Fruit fly (Drosophila melanogaster) whole organism, embryonic: ENCODE data around the gene GXIVsPLA2.

Experiments
- Abd-B ChIP-seq: fragments of 200-800 bp; sonication (Bioruptor generic); optimal IDR thresholded peaks from 2 replicates; lab custom pipeline; 2018; ENCODE audit warnings: missing biosample characterization, mild to moderate bottlenecking, missing genetic modification characterization, moderate library complexity
- BEAF-32 ChIP-seq: fragments of 200-800 bp; sonication (Bioruptor generic); optimal IDR thresholded peaks from 3 replicates; lab custom pipeline; 2017; ENCODE audit warnings: missing biosample characterization, missing genetic modification characterization, mild to moderate bottlenecking, moderate library complexity, missing genetic modification reagents
- Bgb ChIP-seq: fragments of 200-800 bp; sonication (Bioruptor generic); IDR thresholded peaks from 2 replicates; pipeline ENCODE4 v1.3.6; 2022; ENCODE audit warnings: missing biosample characterization, missing genetic modification characterization; ENCODE audit not compliant: partially characterized antibody
- C15 ChIP-seq: fragments of 200-800 bp; sonication (Bioruptor generic); IDR thresholded peaks from 3 replicates; pipeline ENCODE4 v1.3.6; 2022; ENCODE audit warnings: missing biosample characterization, missing genetic modification characterization
- CG12299 ChIP-seq: fragments of 200-800 bp; sonication (Bioruptor generic); optimal IDR thresholded peaks from 2 replicates; lab custom pipeline; 2018; ENCODE audit warnings: missing biosample characterization, mild to moderate bottlenecking, missing genetic modification characterization
- CG12659 ChIP-seq: fragments of 200-800 bp; sonication (Bioruptor generic); optimal IDR thresholded peaks from 3 replicates; lab custom pipeline; 2017; ENCODE audit warnings: mild to moderate bottlenecking, missing biosample characterization, missing genetic modification reagents, missing genetic modification characterization
- CG14710 ChIP-seq: fragments of 200-800 bp; sonication (Bioruptor generic); optimal IDR thresholded peaks from 3 replicates; lab custom pipeline; 2019; ENCODE audit warnings: missing biosample characterization, mild to moderate bottlenecking, missing genetic modification characterization, moderate library complexity
- CG15514 ChIP-seq: fragments of 200-800 bp; sonication (Bioruptor generic); optimal IDR thresholded peaks from 3 replicates; lab custom pipeline; 2017; ENCODE audit warnings: missing biosample characterization, missing genetic modification characterization, mild to moderate bottlenecking, moderate library complexity, missing genetic modification reagents
- CG15696 ChIP-seq: fragments of 200-800 bp; sonication (Bioruptor generic); optimal IDR thresholded peaks from 2 replicates; lab custom pipeline; 2019; ENCODE audit warnings: missing biosample characterization, mild to moderate bottlenecking, missing genetic modification characterization, moderate library complexity
- CG17361 ChIP-seq: fragments of 200-800 bp; sonication (Bioruptor generic); IDR thresholded peaks from 3 replicates; pipeline ENCODE4 v1.3.6; 2022; ENCODE audit warnings: missing biosample characterization, missing genetic modification characterization
- CG2678 ChIP-seq: fragments of 200-800 bp; sonication (Bioruptor generic); optimal IDR thresholded peaks from 3 replicates; lab custom pipeline; 2019; ENCODE audit warnings: missing biosample characterization, mild to moderate bottlenecking, missing genetic modification characterization, moderate library complexity
- CG31441 ChIP-seq: fragments of 200-800 bp; sonication (Bioruptor generic); IDR thresholded peaks from 2 replicates; pipeline ENCODE4 v1.3.6; 2022; ENCODE audit warnings: missing biosample characterization, missing genetic modification characterization
- CG6689 ChIP-seq: fragments of 200-800 bp; sonication (Bioruptor generic); IDR thresholded peaks from 2 replicates; pipeline ENCODE4 v1.3.6; 2022; ENCODE audit warnings: missing biosample characterization, missing genetic modification characterization
- CG7357 ChIP-seq: fragments of 200-800 bp; sonication (Bioruptor generic); IDR thresholded peaks from 3 replicates; pipeline ENCODE4 v1.3.6; 2022; ENCODE audit warnings: missing biosample characterization, missing genetic modification characterization
- CG7839 ChIP-seq: fragments of 200-800 bp; sonication (Bioruptor generic); optimal IDR thresholded peaks from 3 replicates; lab custom pipeline; 2018; ENCODE audit warnings: missing biosample characterization, mild to moderate bottlenecking, missing genetic modification characterization, moderate library complexity
- CG8388 ChIP-seq: fragments of 200-800 bp; sonication (Bioruptor generic); optimal IDR thresholded peaks from 2 replicates; lab custom pipeline; 2019; ENCODE audit warnings: missing biosample characterization, mild to moderate bottlenecking, missing genetic modification characterization, moderate library complexity
- CG8478 ChIP-seq: fragments of >200 bp; optimal IDR thresholded peaks from 2 replicates; lab custom pipeline; 2018
- CG9797 ChIP-seq: fragments of 200-800 bp; sonication (Bioruptor generic); optimal IDR thresholded peaks from 3 replicates; lab custom pipeline; 2018; ENCODE audit warnings: missing biosample characterization, mild to moderate bottlenecking, missing genetic modification characterization
- CoRest ChIP-seq: fragments of 200-800 bp; sonication (Bioruptor generic); optimal IDR thresholded peaks from 3 replicates; lab custom pipeline; 2018; ENCODE audit warnings: missing biosample characterization, mild to moderate bottlenecking, missing genetic modification characterization, moderate library complexity
- Dip2 ChIP-seq: fragments of 200-800 bp; sonication (Bioruptor generic); IDR thresholded peaks from 2 replicates; pipeline ENCODE4 v1.3.6; 2022; ENCODE audit warnings: missing biosample characterization, missing genetic modification characterization
- E2f2 ChIP-seq: fragments of 200-800 bp; sonication (Bioruptor generic); IDR thresholded peaks from 2 replicates; pipeline ENCODE4 v1.3.6; 2022; ENCODE audit warnings: missing biosample characterization, missing genetic modification characterization
- Elba2 ChIP-seq: fragments of 200-800 bp; sonication (Bioruptor generic); optimal IDR thresholded peaks from 3 replicates; lab custom pipeline; 2016; ENCODE audit warnings: missing biosample characterization, missing genetic modification characterization
- HmgZ ChIP-seq: fragments of 200-800 bp; sonication (Bioruptor generic); optimal IDR thresholded peaks from 2 replicates; lab custom pipeline; 2018; ENCODE audit warnings: missing biosample characterization, mild to moderate bottlenecking, missing genetic modification characterization
- Hr78 ChIP-seq, 2 experiments: fragments of 200-800 bp in 1 of 2; fragments of >200 bp in 1 of 2; sonication (Bioruptor generic) in 1 of 2; optimal IDR thresholded peaks; 2 replicates each; lab custom pipeline; 2017 to 2019; ENCODE audit warnings: missing biosample characterization in 2 of 2, missing genetic modification characterization in 2 of 2, mild to moderate bottlenecking in 1 of 2, moderate library complexity in 1 of 2
- Lhr ChIP-seq: fragments of 200-800 bp; sonication (Bioruptor generic); optimal IDR thresholded peaks from 3 replicates; lab custom pipeline; 2017; ENCODE audit warnings: mild to moderate bottlenecking, missing biosample characterization, missing genetic modification reagents, missing genetic modification characterization
- MESR4 ChIP-seq: fragments of 200-800 bp; sonication (Bioruptor generic); optimal IDR thresholded peaks from 2 replicates; lab custom pipeline; 2018; ENCODE audit warnings: missing biosample characterization, mild to moderate bottlenecking, missing genetic modification characterization, moderate library complexity
- Meics ChIP-seq: fragments of 200-800 bp; sonication (Bioruptor generic); optimal IDR thresholded peaks from 2 replicates; lab custom pipeline; 2017; ENCODE audit warnings: missing biosample characterization, mild to moderate bottlenecking, missing genetic modification characterization
- Myb ChIP-seq: fragments of 200-800 bp; sonication (Bioruptor generic); optimal IDR thresholded peaks from 2 replicates; lab custom pipeline; 2016; ENCODE audit warnings: missing biosample characterization, missing genetic modification characterization
- NK7.1 ChIP-seq: fragments of 200-800 bp; sonication (Bioruptor generic); optimal IDR thresholded peaks from 3 replicates; lab custom pipeline; 2016; ENCODE audit warnings: missing biosample characterization, missing genetic modification characterization
- Nf-YC ChIP-seq: fragments of 200-800 bp; optimal IDR thresholded peaks from 3 replicates; lab custom pipeline; 2019; ENCODE audit warnings: missing biosample characterization, mild to moderate bottlenecking, missing genetic modification characterization, moderate library complexity
- Scr ChIP-seq: fragments of 200-800 bp; sonication (Bioruptor generic); IDR thresholded peaks from 2 replicates; pipeline ENCODE4 v1.3.6; 2022; ENCODE audit warnings: missing biosample characterization, missing genetic modification characterization; ENCODE audit not compliant: partially characterized antibody
- Sox100B ChIP-seq: fragments of 200-800 bp; sonication (Bioruptor generic); optimal IDR thresholded peaks from 3 replicates; lab custom pipeline; 2018; ENCODE audit warnings: missing biosample characterization, mild to moderate bottlenecking, missing genetic modification characterization
- abd-A ChIP-seq: fragments of 200-800 bp; sonication (Bioruptor generic); optimal IDR thresholded peaks from 3 replicates; lab custom pipeline; 2019; ENCODE audit warnings: missing biosample characterization, mild to moderate bottlenecking, missing genetic modification characterization, moderate library complexity
- ara ChIP-seq: fragments of 200-800 bp; sonication (Bioruptor generic); IDR thresholded peaks from 2 replicates; pipeline ENCODE4 v1.3.6; 2022; ENCODE audit warnings: missing biosample characterization, missing genetic modification characterization
- cg ChIP-seq: fragments of 200-800 bp; sonication (Bioruptor generic); optimal IDR thresholded peaks from 3 replicates; lab custom pipeline; 2019; ENCODE audit warnings: missing biosample characterization, mild to moderate bottlenecking, missing genetic modification characterization, moderate library complexity
- chm ChIP-seq: fragments of 200-800 bp; sonication (Bioruptor generic); IDR thresholded peaks from 2 replicates; pipeline ENCODE4 v1.3.6; 2022; ENCODE audit warnings: missing biosample characterization, missing genetic modification characterization
- corto ChIP-seq: fragments of 200-800 bp; sonication (Bioruptor generic); optimal IDR thresholded peaks from 2 replicates; lab custom pipeline; 2016; ENCODE audit warnings: missing biosample characterization, mild to moderate bottlenecking, missing genetic modification characterization, moderate library complexity
- esg ChIP-seq: fragments of 200-800 bp; sonication (Bioruptor generic); conservative IDR thresholded peaks from 2 replicates; pipeline ENCODE4 v1.3.6; 2022; ENCODE audit warnings: missing biosample characterization, missing genetic modification characterization
- fd64A ChIP-seq: fragments of 200-800 bp; sonication (Bioruptor generic); optimal IDR thresholded peaks from 3 replicates; lab custom pipeline; 2018; ENCODE audit warnings: missing biosample characterization, mild to moderate bottlenecking, missing genetic modification characterization
- grau ChIP-seq: fragments of 200-800 bp; optimal IDR thresholded peaks from 3 replicates; lab custom pipeline; 2019; ENCODE audit warnings: missing biosample characterization, mild to moderate bottlenecking, missing genetic modification characterization, moderate library complexity
- jumu ChIP-seq: fragments of 200-800 bp; sonication (Bioruptor generic); optimal IDR thresholded peaks from 3 replicates; lab custom pipeline; 2016; ENCODE audit warnings: missing biosample characterization, missing genetic modification characterization
- lbe ChIP-seq: fragments of 200-800 bp; sonication (Bioruptor generic); optimal IDR thresholded peaks from 2 replicates; lab custom pipeline; 2016; ENCODE audit warnings: missing biosample characterization, mild to moderate bottlenecking, missing genetic modification characterization
- luna ChIP-seq: fragments of 200-800 bp; sonication (Bioruptor generic); optimal IDR thresholded peaks from 2 replicates; lab custom pipeline; 2016; ENCODE audit warnings: missing biosample characterization, missing genetic modification characterization
- mam ChIP-seq: fragments of 200-800 bp; sonication (Bioruptor generic); optimal IDR thresholded peaks from 3 replicates; lab custom pipeline; 2016; ENCODE audit warnings: missing biosample characterization, missing genetic modification characterization
- pzg ChIP-seq: fragments of 200-800 bp; sonication (Bioruptor generic); optimal IDR thresholded peaks from 3 replicates; lab custom pipeline; 2018; ENCODE audit warnings: missing biosample characterization, mild to moderate bottlenecking, missing genetic modification characterization, moderate library complexity
- stwl ChIP-seq: fragments of 200-800 bp; sonication (Bioruptor generic); optimal IDR thresholded peaks from 3 replicates; lab custom pipeline; 2018; ENCODE audit warnings: missing biosample characterization, mild to moderate bottlenecking, missing genetic modification characterization, moderate library complexity

The GXIVsPLA2 gene

dm6 chr3L:15954784-15955427, at the start of gene GXIVsPLA2, which contains the start of gene Pka-C3 (continued):
- TF ChIP-seq CG12659 (GFP tag; lab: Kevin White, UChicago) (peak; percentile 30), stwl (tag; lab: Kevin White, UChicago) (peak; percentile 64), Sox100B (GFP tag; lab: Kevin White, UChicago) (peak; percentile 24), ara (GFP tag; lab: Robert Waterston, UW) (no peak), CG2678 (tag; lab: Kevin White, UChicago) (peak; percentile 30), Dip2 (GFP tag; lab: Robert Waterston, UW) (peak; percentile 95), CG15696 (tag; lab: Kevin White, UChicago) (peak; percentile 19), NK7.1 (no peak), CG15514 (GFP tag; lab: Kevin White, UChicago) (peak; percentile 24), luna (GFP tag; lab: Kevin White, UChicago) (no peak), CoRest (peak; percentile 44), grau (tag; lab: Kevin White, UChicago) (peak; percentile 31), CG7357 (GFP tag; lab: Robert Waterston, UW) (no peak), Scr (GFP tag; lab: Robert Waterston, UW) (0 out of 2 replicates have a peak, but pooled peaks have one; percentile 34), MESR4 (peak; percentile 72), E2f2 (GFP tag; lab: Robert Waterston, UW) (peak; percentile 91), chm (GFP tag; lab: Robert Waterston, UW) (no peak), Meics (GFP tag; lab: Kevin White, UChicago) (peak; percentile 5), Abd-B (peak; percentile 7), Lhr (GFP tag; lab: Kevin White, UChicago) (peak; percentile 72), C15 (GFP tag; lab: Robert Waterston, UW) (no peak), CG7839 (tag; lab: Kevin White, UChicago) (peak; percentile 18), CG12299 (tag; lab: Kevin White, UChicago) (peak; percentile 26), HmgZ (tag; lab: Kevin White, UChicago) (peak; percentile 16), corto (GFP tag; lab: Kevin White, UChicago) (no peak), CG31441 (peak; percentile 49; the same call in 1 of the 2 replicates), Elba2 (no peak), esg (GFP tag; lab: Robert Waterston, UW) (no peak), mam (no peak), jumu (GFP tag; lab: Kevin White, UChicago) (no peak), abd-A (peak; percentile 15), fd64A (no peak), lbe (GFP tag; lab: Kevin White, UChicago) (peak; percentile 44), BEAF-32 (GFP tag; lab: Kevin White, UChicago) (peak; percentile 53), pzg (GFP tag; lab: Kevin White, UChicago) (peak; percentile 57), cg (peak; percentile 62), Nf-YC (tag; lab: Kevin White, UChicago) (peak; percentile 26), Myb (GFP tag; lab: Kevin White, UChicago) (peak; percentile 41), CG6689 (GFP tag; lab: Robert Waterston, UW) (no peak), Hr78 (GFP tag; optimal IDR thresholded peaks at IDR 0.05; lab: Kevin White, UChicago) (no peak), Bgb (GFP tag; lab: Robert Waterston, UW) (0 out of 2 replicates have a peak, but pooled peaks have one; percentile 19), CG8388 (GFP tag; lab: Kevin White, UChicago) (peak; percentile 0), CG8478 (lab: Kevin White, UChicago) (no peak), CG17361 (peak; percentile 55; the same call in 2 of the 3 replicates), CG9797 (peak; percentile 83), CG14710 (peak; percentile 56)
